Fruit fly (Drosophila melanogaster) Kc167 (cell line): ENCODE data around the gene DCAF12.

Source experiments
- Myc ChIP-seq: fragments of >200 bp; optimal IDR thresholded peaks from 2 replicates; lab custom pipeline; 2017; ENCODE audit warnings: missing external identifiers
- Sin3A ChIP-seq: fragments of >200 bp; optimal IDR thresholded peaks from 2 replicates; lab custom pipeline; 2018; ENCODE audit warnings: missing external identifiers
- h ChIP-seq: fragments of >200 bp; optimal IDR thresholded peaks from 3 replicates; lab custom pipeline; 2018; ENCODE audit warnings: missing external identifiers
- insv ChIP-seq: fragments of >200 bp; optimal IDR thresholded peaks from 3 replicates; lab custom pipeline; 2018; ENCODE audit warnings: missing external identifiers
- psq ChIP-seq: fragments of >200 bp; optimal IDR thresholded peaks from 2 replicates; lab custom pipeline; 2017; ENCODE audit warnings: missing external identifiers
- ttk ChIP-seq: sonication (Bioruptor generic); optimal IDR thresholded peaks from 2 replicates; lab custom pipeline; 2017; ENCODE audit warnings: missing external identifiers

Gene DCAF12

DNA sequence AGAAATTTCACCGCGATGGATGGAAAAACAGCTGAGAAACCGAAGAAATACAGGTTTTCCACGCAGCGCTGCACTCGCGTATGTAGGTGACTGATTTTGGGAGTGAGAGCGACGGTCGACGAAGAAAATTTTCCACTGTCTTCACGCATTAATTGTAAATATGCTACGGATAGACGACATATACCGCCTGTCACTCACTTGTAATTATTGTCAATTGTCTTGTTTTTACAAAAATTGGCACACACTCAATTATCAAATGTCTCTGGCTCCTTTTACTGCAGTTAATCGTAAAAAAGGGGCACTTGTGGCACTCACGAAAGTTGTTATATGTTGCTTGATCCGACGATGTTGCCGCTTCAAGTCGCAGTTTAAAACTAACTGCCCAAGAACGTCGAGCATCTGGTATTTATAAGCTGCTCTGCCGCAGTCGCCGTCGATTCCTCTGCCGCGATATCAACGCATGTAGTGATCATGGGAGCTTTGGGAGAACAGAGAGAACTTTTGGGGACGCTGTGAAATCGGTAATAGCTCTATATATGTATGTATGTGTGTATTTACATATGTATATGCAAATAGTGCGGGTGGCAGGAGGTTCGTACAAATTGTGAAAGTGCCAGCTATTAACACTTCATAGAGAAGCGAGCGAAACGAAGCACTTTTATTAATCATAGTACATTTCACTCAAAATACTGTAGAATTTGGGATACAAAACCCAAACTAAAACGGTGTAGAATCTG lies 23.7 kb downstream of the DCAF12 start, which contains the start of gene mfas:
TSS of gene mfas (minus strand) at position 382 of the 737 bp plus-strand sequence.
- TF ChIP-seq insv (lab: Kevin White, UChicago) (no peak), psq (lab: Kevin White, UChicago) (no peak), h (no peak)

DNA sequence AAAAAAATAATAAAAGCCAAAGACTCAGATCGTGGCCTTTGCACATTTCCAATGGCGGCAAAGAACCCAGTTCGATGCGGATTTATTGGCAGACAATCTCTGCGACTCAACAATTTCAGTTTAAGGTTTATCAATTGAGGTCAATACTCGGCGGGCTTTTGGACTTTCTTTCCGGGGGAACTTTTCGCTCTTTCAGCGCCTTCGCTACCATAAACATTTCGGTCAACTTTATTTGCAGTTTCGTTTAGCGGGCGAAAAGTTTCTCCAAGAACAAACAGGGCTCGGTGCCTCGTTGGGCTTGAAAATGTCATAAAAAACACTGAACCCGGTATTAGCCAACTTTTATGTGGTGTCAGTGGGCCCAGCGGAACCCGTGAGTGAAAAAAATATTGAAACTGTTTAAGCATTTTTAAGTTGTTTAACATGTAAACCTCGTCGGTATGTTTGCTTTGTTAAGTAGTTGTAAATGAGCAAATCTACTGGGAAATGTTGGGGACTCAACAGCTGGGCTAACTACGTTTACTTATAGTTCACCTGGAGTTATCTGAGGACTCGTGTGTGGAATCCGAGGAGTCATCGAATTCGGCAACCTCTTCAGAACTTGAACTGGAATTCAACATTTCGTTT lies 25.2 kb downstream of the DCAF12 start:
- TF ChIP-seq Myc (lab: Kevin White, UChicago) (no peak), insv (lab: Kevin White, UChicago) (no peak), h (no peak), psq (lab: Kevin White, UChicago) (no peak), ttk (lab: Kevin White, UChicago) (no peak), Sin3A (lab: Kevin White, UChicago) (no peak)

DNA sequence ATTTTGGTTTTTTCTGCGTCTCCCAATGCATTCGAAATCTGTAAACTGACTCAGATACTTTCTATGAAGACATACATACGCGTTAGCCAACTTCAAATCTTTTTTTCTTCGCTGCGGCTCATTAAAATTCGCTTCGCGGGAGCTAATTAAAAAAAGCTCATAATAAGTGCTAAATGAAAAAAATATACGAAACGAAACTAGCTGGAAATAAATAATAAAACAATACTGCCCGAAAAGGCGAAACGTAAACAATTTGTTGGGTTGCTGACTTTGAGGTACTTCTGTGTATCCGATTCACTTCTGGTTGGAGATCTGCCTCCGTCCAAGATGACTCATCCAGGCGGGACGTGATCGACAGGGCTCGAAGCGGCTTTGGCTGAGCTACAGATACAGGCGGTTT lies 26.8 kb downstream of the DCAF12 start:
- TF ChIP-seq Myc (lab: Kevin White, UChicago) (no peak), insv (lab: Kevin White, UChicago) (no peak), h (no peak), Sin3A (lab: Kevin White, UChicago) (no peak), psq (lab: Kevin White, UChicago) (no peak), ttk (lab: Kevin White, UChicago) (no peak)

DNA sequence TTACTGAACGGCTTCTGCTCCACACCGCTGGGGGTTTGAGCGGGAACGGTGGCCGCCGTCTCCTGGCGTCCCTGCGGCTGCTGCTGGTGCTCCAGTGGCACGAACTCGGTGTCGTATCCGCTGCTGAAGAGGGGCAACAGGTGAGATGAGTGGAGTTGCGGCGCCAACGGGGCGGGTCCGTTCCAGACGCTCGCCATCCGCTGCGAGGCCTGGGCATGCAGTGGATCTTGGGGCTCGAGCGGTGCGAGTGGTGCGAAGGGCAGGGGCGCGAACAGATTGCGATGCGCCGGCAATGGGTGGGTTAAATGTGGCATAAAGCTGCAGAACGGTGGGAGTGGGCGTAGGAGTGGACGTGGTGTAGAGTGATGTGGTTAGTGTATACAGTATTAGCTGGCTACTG lies 27.6 kb downstream of the DCAF12 start:
- TF ChIP-seq ttk (lab: Kevin White, UChicago), result no peak
- TF ChIP-seq psq (lab: Kevin White, UChicago), result no peak
- TF ChIP-seq Sin3A (lab: Kevin White, UChicago), result no peak
- TF ChIP-seq Myc (lab: Kevin White, UChicago), result no peak
- TF ChIP-seq insv (lab: Kevin White, UChicago), result no peak
- no peak for TF ChIP-seq h

DNA sequence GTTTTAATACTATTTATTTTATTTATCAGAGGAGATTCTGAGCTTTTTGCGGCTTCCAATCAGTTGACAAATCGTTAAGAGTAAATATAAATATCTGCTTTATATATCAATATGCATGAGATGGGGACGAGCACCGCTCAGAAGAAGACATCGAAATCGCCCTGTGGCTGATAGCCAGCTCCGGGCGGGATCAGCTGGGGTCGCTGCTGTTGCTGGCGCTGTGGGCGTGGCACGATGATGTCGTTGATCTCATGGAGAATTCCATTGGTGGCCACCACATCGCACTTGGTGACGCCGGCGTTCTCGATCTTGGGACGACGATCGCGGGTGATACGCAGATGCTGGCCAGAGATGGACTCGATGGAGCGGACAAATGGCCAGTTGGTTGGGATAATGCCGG lies 32.0 kb downstream of the DCAF12 start:
- no peak for TF ChIP-seq psq (lab: Kevin White, UChicago)
- no peak for TF ChIP-seq h
- no peak for TF ChIP-seq ttk (lab: Kevin White, UChicago)
- TF ChIP-seq Myc (lab: Kevin White, UChicago), result no peak
- no peak for TF ChIP-seq insv (lab: Kevin White, UChicago)
- TF ChIP-seq Sin3A (lab: Kevin White, UChicago), result no peak

DNA sequence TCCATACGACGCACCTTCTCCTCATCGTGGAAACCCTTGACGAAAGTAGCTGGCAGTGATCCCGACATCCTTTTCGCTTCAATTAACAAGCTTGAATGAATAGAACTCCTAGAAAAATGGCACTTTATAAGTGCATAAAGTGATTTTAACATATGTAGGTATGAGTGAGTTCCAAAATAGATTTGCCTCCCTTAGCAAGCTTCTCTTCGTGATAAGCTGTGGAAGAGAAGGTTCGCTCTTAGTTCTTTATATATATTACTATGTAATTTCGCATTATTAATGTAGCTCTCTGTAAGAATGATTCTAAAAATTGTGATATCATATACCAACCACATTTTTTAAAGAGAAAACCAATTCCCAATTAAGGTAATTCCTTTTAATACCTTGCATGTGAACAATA lies 32.4 kb downstream of the DCAF12 start, which contains the start of gene CG3397:
TSS of gene CG3397 (minus strand) at position 101 of the 400 bp plus-strand sequence.
- no peak for TF ChIP-seq Myc (lab: Kevin White, UChicago)
- no peak for TF ChIP-seq Sin3A (lab: Kevin White, UChicago)
- TF ChIP-seq psq (lab: Kevin White, UChicago), result no peak
- no peak for TF ChIP-seq insv (lab: Kevin White, UChicago)
- no peak for TF ChIP-seq h
- TF ChIP-seq ttk (lab: Kevin White, UChicago), result no peak

DNA sequence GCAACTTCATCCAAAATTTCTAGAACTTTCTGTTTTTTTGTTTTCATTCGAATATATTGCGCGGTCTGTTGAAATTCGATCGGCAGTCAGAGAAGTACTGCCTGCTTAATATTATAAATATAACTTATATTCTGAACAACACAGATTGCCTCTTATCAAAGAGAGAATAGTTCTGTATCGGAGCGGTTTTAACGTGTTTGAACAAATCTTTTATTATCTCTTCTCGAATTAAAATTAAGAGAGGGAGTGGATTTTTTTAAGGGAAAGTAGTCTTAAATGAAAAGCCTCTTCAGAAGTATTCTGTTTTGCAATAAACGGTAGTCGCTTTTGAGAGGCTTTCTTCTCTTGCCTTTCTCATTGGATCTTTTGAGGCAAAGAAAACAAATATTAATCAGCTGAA lies 34.3 kb downstream of the DCAF12 start:
- TF ChIP-seq insv (lab: Kevin White, UChicago) (no peak), Sin3A (lab: Kevin White, UChicago) (no peak), h (no peak), psq (lab: Kevin White, UChicago) (no peak), ttk (lab: Kevin White, UChicago) (no peak), Myc (lab: Kevin White, UChicago) (no peak)

DNA sequence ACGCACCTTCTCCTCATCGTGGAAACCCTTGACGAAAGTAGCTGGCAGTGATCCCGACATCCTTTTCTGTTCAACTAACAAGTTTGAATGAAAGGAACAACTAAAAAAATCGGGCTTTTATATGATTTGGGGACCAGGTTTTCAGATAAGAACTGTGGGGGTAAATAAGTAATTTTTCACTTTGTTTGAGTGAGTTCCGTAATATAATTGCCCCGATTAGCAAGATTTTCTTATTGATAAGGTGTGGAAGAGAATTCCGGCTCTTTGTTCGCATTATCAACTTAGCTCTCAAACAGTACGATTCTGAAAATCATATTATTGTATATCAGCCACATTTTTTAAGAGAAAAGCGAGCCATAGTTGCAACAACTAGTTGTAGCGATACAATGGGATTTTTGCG lies 34.9 kb downstream of the DCAF12 start, which contains the start of gene CG12224:
TSS of gene CG12224 (minus strand) at position 101 of the 400 bp plus-strand sequence.
- TF ChIP-seq Myc (lab: Kevin White, UChicago) (no peak), psq (lab: Kevin White, UChicago) (no peak), insv (lab: Kevin White, UChicago) (no peak), h (no peak), ttk (lab: Kevin White, UChicago) (no peak), Sin3A (lab: Kevin White, UChicago) (no peak)

DNA sequence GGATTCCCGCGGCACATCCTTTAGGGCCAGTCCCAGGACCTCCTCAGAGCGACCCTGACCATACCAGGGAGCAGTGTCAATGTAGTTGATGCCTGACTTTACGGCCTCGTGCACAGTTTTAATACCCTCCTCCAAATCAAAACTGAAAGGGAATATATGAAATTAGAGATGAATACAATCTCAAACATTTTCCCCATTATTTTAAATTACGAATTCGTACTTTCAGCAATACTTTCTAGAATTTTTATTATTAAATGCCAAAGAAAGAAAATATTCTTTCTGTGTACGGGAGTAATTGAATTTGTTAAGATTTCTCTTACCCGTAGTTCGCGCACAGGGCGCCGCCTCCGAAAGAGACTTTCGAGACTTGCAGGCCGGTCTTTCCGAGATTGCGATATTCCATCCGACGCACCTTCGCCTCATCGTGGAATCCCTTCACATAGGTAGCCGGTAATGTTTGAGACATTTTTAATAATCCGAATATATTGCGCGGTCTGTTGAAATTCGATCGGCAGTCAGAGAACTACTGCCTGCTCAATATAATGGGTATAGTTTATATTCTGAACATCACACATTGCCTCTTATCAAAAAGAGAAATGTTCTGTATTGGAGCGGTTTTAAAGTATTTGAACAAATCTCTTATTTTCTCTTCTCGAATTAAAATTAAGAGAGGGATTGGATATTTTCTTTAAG lies 36.8 kb downstream of the DCAF12 start, which contains the start of gene CG18547:
TSS of gene CG18547 (minus strand) at position 512 of the 693 bp plus-strand sequence.
- TF ChIP-seq h (no peak), Myc (lab: Kevin White, UChicago) (no peak), psq (lab: Kevin White, UChicago) (no peak)

DNA sequence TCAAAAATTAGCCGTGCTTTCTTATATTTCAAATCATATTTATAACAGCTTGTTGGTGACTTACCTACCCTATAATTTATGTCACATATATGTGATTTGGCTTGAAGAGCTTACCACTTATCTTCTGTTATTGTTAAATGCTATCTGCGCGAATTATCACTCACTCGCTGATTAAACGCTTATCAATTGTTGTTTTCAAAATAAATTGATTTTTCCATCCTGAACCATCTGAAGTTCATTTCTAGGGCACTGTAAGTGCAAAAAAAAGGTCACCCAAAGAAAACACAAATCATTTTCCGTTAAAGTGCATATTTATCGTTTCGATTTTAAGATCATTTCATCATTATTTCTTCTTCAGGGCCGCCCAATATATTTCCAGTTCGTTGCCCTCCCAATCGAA lies 38.6 kb downstream of the DCAF12 start:
- TF ChIP-seq psq (lab: Kevin White, UChicago), result no peak
- TF ChIP-seq Sin3A (lab: Kevin White, UChicago), result no peak
- no peak for TF ChIP-seq Myc (lab: Kevin White, UChicago)
- TF ChIP-seq insv (lab: Kevin White, UChicago), result no peak
- TF ChIP-seq ttk (lab: Kevin White, UChicago), result no peak
- no peak for TF ChIP-seq h

DNA sequence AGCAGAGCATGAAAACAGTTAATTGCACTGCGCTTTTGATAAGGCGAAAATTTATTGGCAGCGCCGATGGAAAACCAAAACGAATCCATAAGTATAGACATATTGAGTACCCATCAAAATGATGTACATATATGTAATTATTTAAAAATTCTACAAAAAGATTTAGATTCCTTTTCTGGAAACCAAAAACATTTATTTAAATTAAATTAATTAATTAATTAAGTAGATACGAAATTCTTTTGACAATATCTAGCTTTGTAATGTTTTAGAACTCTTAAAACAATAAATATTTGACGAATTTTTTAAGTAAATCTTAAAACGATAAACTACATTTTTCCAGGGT lies 39.5 kb downstream of the DCAF12 start:
- TF ChIP-seq ttk (lab: Kevin White, UChicago) (no peak), insv (lab: Kevin White, UChicago) (no peak), psq (lab: Kevin White, UChicago) (no peak), Sin3A (lab: Kevin White, UChicago) (no peak), h (no peak), Myc (lab: Kevin White, UChicago) (no peak)
